Worm (Caenorhabditis elegans): ENCODE measurements around the gene cutl-27.

- TF ChIP-seq ets-4 (tag; optimal IDR thresholded peaks at IDR 0.05) (no peak), unc-42 (tag; optimal IDR thresholded peaks at IDR 0.05) (no peak), ceh-24 (tag; optimal IDR thresholded peaks at IDR 0.05) (no peak), unc-55 (GFP tag; optimal IDR thresholded peaks at IDR 0.05) (no peak), ceh-6 (GFP tag; optimal IDR thresholded peaks at IDR 0.05) (no peak), tbx-2 (tag; optimal IDR thresholded peaks at IDR 0.05) (no peak), nhr-11 (tag; optimal IDR thresholded peaks at IDR 0.05) (no peak), pros-1 (tag; optimal IDR thresholded peaks at IDR 0.05) (no peak), hlh-13 (GFP tag; optimal IDR thresholded peaks at IDR 0.05) (no peak), Y22D7AL.16 (tag; optimal IDR thresholded peaks at IDR 0.05) (no peak), odd-2 (tag; optimal IDR thresholded peaks at IDR 0.05) (no peak)
These were observed 44.9 kb upstream of the cutl-27 start, which contains the start of gene M117.4 for ce11 chrIV:11833456-11833855.
